Fruit fly (Drosophila melanogaster) whole organism, embryonic: ENCODE data around the gene eys.

Experiments
- Atf6 ChIP-seq: fragments of 200-800 bp; sonication (Bioruptor generic); IDR thresholded peaks from 2 replicates; pipeline ENCODE4 v1.3.6; 2022; ENCODE audit warnings: missing biosample characterization, missing genetic modification characterization
- CG10959 ChIP-seq: fragments of 200-800 bp; sonication (Bioruptor generic); IDR thresholded peaks from 2 replicates; pipeline ENCODE4 v1.3.6; 2022; ENCODE audit warnings: missing biosample characterization, missing genetic modification characterization
- CG11504 ChIP-seq: fragments of 200-800 bp; sonication (Bioruptor generic); optimal IDR thresholded peaks from 3 replicates; lab custom pipeline; 2019; ENCODE audit warnings: missing biosample characterization, mild to moderate bottlenecking, missing genetic modification characterization, moderate library complexity
- CG12071 ChIP-seq: fragments of 200-800 bp; sonication (Bioruptor generic); optimal IDR thresholded peaks from 3 replicates; lab custom pipeline; 2018; ENCODE audit warnings: missing biosample characterization, mild to moderate bottlenecking, missing genetic modification characterization
- CG13424 ChIP-seq: fragments of 200-800 bp; sonication (Bioruptor generic); optimal IDR thresholded peaks from 2 replicates; lab custom pipeline; 2019; ENCODE audit warnings: missing biosample characterization, mild to moderate bottlenecking, missing genetic modification characterization, moderate library complexity
- CG15011 ChIP-seq: fragments of 200-800 bp; sonication (Bioruptor generic); optimal IDR thresholded peaks from 3 replicates; lab custom pipeline; 2018; ENCODE audit warnings: missing biosample characterization, mild to moderate bottlenecking, missing genetic modification characterization
- CG15073 ChIP-seq: fragments of 200-800 bp; sonication (Bioruptor generic); optimal IDR thresholded peaks from 2 replicates; lab custom pipeline; 2016; ENCODE audit warnings: missing biosample characterization, missing genetic modification characterization
- CG15269 ChIP-seq: fragments of 200-800 bp; sonication (Bioruptor generic); optimal IDR thresholded peaks from 2 replicates; lab custom pipeline; 2018; ENCODE audit warnings: missing biosample characterization, mild to moderate bottlenecking, missing genetic modification characterization, moderate library complexity
- CG15514 ChIP-seq: fragments of 200-800 bp; sonication (Bioruptor generic); optimal IDR thresholded peaks from 3 replicates; lab custom pipeline; 2017; ENCODE audit warnings: missing biosample characterization, missing genetic modification characterization, mild to moderate bottlenecking, moderate library complexity, missing genetic modification reagents
- CG16863 ChIP-seq: fragments of 200-800 bp; sonication (Bioruptor generic); optimal IDR thresholded peaks from 3 replicates; lab custom pipeline; 2016; ENCODE audit warnings: missing biosample characterization, missing genetic modification characterization
- CG18011 ChIP-seq: fragments of 200-800 bp; sonication (Bioruptor generic); optimal IDR thresholded peaks from 2 replicates; lab custom pipeline; 2017; ENCODE audit warnings: missing biosample characterization, missing genetic modification characterization, mild to moderate bottlenecking, moderate library complexity, missing genotype
- CG18599 ChIP-seq: fragments of 200-800 bp; sonication (Bioruptor generic); optimal IDR thresholded peaks from 3 replicates; lab custom pipeline; 2017; ENCODE audit warnings: missing biosample characterization, missing genetic modification characterization, mild to moderate bottlenecking, moderate library complexity, missing genetic modification reagents
- CG18619 ChIP-seq: fragments of 200-800 bp; sonication (Bioruptor generic); optimal IDR thresholded peaks from 3 replicates; lab custom pipeline; 2017; ENCODE audit warnings: missing biosample characterization, mild to moderate bottlenecking, missing genetic modification characterization
- CG31365 ChIP-seq: fragments of 200-800 bp; sonication (Bioruptor generic); optimal IDR thresholded peaks from 2 replicates; lab custom pipeline; 2018; ENCODE audit warnings: missing biosample characterization, mild to moderate bottlenecking, missing genetic modification characterization
- CG3407 ChIP-seq: fragments of 200-800 bp; sonication (Bioruptor generic); optimal IDR thresholded peaks from 2 replicates; lab custom pipeline; 2018; ENCODE audit warnings: missing biosample characterization, mild to moderate bottlenecking, missing genetic modification characterization
- CG34376 ChIP-seq: fragments of 200-800 bp; sonication (Bioruptor generic); optimal IDR thresholded peaks from 2 replicates; lab custom pipeline; 2018; ENCODE audit warnings: missing biosample characterization, mild to moderate bottlenecking, missing genetic modification characterization
- CG6272 ChIP-seq: fragments of 200-800 bp; sonication (Bioruptor generic); IDR thresholded peaks from 2 replicates; pipeline ENCODE4 v1.3.6; 2022; ENCODE audit warnings: missing biosample characterization, missing genetic modification characterization
- CG7786 ChIP-seq: fragments of 200-800 bp; sonication (Bioruptor generic); optimal IDR thresholded peaks from 2 replicates; lab custom pipeline; 2016; ENCODE audit warnings: missing biosample characterization, missing genetic modification characterization
- CG8290 ChIP-seq, 3 experiments: fragments of 200-800 bp; sonication (Bioruptor generic); optimal IDR thresholded peaks; 2 replicates each; lab custom pipeline; 2016 to 2019; ENCODE audit warnings: missing biosample characterization in 3 of 3, missing genetic modification characterization in 3 of 3, mild to moderate bottlenecking in 2 of 3, moderate library complexity in 1 of 3
- CG8924 ChIP-seq: fragments of 200-800 bp; optimal IDR thresholded peaks from 3 replicates; lab custom pipeline; 2019; ENCODE audit warnings: missing biosample characterization, mild to moderate bottlenecking, missing genetic modification characterization, moderate library complexity
- CG8944 ChIP-seq: fragments of 200-800 bp; sonication (Bioruptor generic); optimal IDR thresholded peaks from 3 replicates; lab custom pipeline; 2016; ENCODE audit warnings: missing biosample characterization, missing genetic modification characterization
- CG9932 ChIP-seq: fragments of 200-800 bp; sonication (Bioruptor generic); IDR thresholded peaks from 2 replicates; pipeline ENCODE4 v1.3.6; 2022; ENCODE audit warnings: missing biosample characterization, missing genetic modification characterization
- CHES-1-like ChIP-seq: fragments of 200-800 bp; sonication (Bioruptor generic); optimal IDR thresholded peaks from 2 replicates; lab custom pipeline; 2016; ENCODE audit warnings: missing biosample characterization, missing genetic modification characterization
- Doc3 ChIP-seq: fragments of 200-800 bp; sonication (Bioruptor generic); IDR thresholded peaks from 3 replicates; pipeline ENCODE4 v1.3.6; 2022; ENCODE audit warnings: missing biosample characterization, missing genetic modification characterization; ENCODE audit not compliant: partially characterized antibody
- E2f2 ChIP-seq: fragments of 200-800 bp; sonication (Bioruptor generic); IDR thresholded peaks from 2 replicates; pipeline ENCODE4 v1.3.6; 2022; ENCODE audit warnings: missing biosample characterization, missing genetic modification characterization
- HHEX ChIP-seq: fragments of 200-800 bp; sonication (Bioruptor generic); optimal IDR thresholded peaks from 3 replicates; lab custom pipeline; 2017; ENCODE audit warnings: missing biosample characterization, mild to moderate bottlenecking, missing genetic modification characterization, missing genetic modification reagents
- Hey ChIP-seq: fragments of 200-800 bp; sonication (Bioruptor generic); optimal IDR thresholded peaks from 3 replicates; lab custom pipeline; 2018; ENCODE audit warnings: missing biosample characterization, mild to moderate bottlenecking, missing genetic modification characterization
- HmgZ ChIP-seq: fragments of 200-800 bp; sonication (Bioruptor generic); optimal IDR thresholded peaks from 2 replicates; lab custom pipeline; 2018; ENCODE audit warnings: missing biosample characterization, mild to moderate bottlenecking, missing genetic modification characterization
- Hr39 ChIP-seq: fragments of >200 bp; optimal IDR thresholded peaks from 2 replicates; lab custom pipeline; 2017
- Hr51 ChIP-seq, 2 experiments: fragments of 200-800 bp; sonication (Bioruptor generic); optimal IDR thresholded peaks; 2 replicates in 1 of 2; 3 replicates in 1 of 2; lab custom pipeline; 2016 to 2018; ENCODE audit warnings: missing biosample characterization in 2 of 2, missing genetic modification characterization in 2 of 2, mild to moderate bottlenecking in 1 of 2, moderate library complexity in 1 of 2
- MBD-R2 ChIP-seq: fragments of 200-800 bp; sonication (Bioruptor generic); IDR thresholded peaks from 2 replicates; pipeline ENCODE4 v1.3.6; 2022; ENCODE audit warnings: missing biosample characterization, missing genetic modification characterization
- Max ChIP-seq: fragments of 200-800 bp; sonication (Bioruptor generic); optimal IDR thresholded peaks from 2 replicates; lab custom pipeline; 2016; ENCODE audit warnings: missing biosample characterization, mild to moderate bottlenecking, missing genetic modification characterization
- Med ChIP-seq: fragments of 200-800 bp; sonication (Bioruptor generic); peaks from one replicate; lab custom pipeline; 2016; ENCODE audit warnings: missing biosample characterization, missing genetic modification characterization, mild to moderate bottlenecking, inconsistent platforms, moderate library complexity
- Optix ChIP-seq: fragments of 200-800 bp; sonication (Bioruptor generic); IDR thresholded peaks from 3 replicates; pipeline ENCODE4 v1.3.6; 2022; ENCODE audit warnings: missing biosample characterization, missing genetic modification characterization
- Spps ChIP-seq: fragments of 200-800 bp; sonication (Bioruptor generic); optimal IDR thresholded peaks from 2 replicates; lab custom pipeline; 2018; ENCODE audit warnings: missing biosample characterization, mild to moderate bottlenecking, missing genetic modification characterization
- ab ChIP-seq: fragments of 200-800 bp; sonication (Bioruptor generic); optimal IDR thresholded peaks from 2 replicates; lab custom pipeline; 2016; ENCODE audit warnings: missing biosample characterization, missing genetic modification characterization
- al ChIP-seq: fragments of 200-800 bp; sonication (Bioruptor generic); IDR thresholded peaks from 2 replicates; pipeline ENCODE4 v1.3.6; 2022; ENCODE audit warnings: missing biosample characterization, missing genetic modification characterization
- amos ChIP-seq: fragments of 200-800 bp; sonication (Bioruptor generic); IDR thresholded peaks from 2 replicates; pipeline ENCODE4 v1.3.6; 2022; ENCODE audit warnings: missing biosample characterization, missing genetic modification characterization; ENCODE audit not compliant: partially characterized antibody
- ap ChIP-seq: fragments of 200-800 bp; sonication (Bioruptor generic); IDR thresholded peaks from 2 replicates; pipeline ENCODE4 v1.3.6; 2022; ENCODE audit warnings: missing biosample characterization, missing genetic modification characterization
- dmrt11E ChIP-seq: fragments of 200-800 bp; sonication (Bioruptor generic); optimal IDR thresholded peaks from 3 replicates; lab custom pipeline; 2018; ENCODE audit warnings: missing biosample characterization, mild to moderate bottlenecking, missing genetic modification characterization, moderate library complexity
- fru ChIP-seq: fragments of >200 bp; optimal IDR thresholded peaks from 2 replicates; lab custom pipeline; 2017
- ken ChIP-seq: fragments of 200-800 bp; sonication (Bioruptor generic); IDR thresholded peaks from 3 replicates; pipeline ENCODE4 v1.3.6; 2022; ENCODE audit warnings: missing biosample characterization, missing genetic modification characterization
- kni ChIP-seq: fragments of 200-800 bp; sonication (Bioruptor generic); optimal IDR thresholded peaks from 3 replicates; lab custom pipeline; 2017; ENCODE audit warnings: mild to moderate bottlenecking, missing biosample characterization, missing genetic modification reagents, missing genetic modification characterization
- lmd ChIP-seq: fragments of 200-800 bp; sonication (Bioruptor generic); IDR thresholded peaks from 2 replicates; pipeline ENCODE4 v1.3.6; 2022; ENCODE audit warnings: missing biosample characterization, missing genetic modification characterization
- lov ChIP-seq, 2 experiments: fragments of 200-800 bp in 1 of 2; fragments of >200 bp in 1 of 2; sonication (Bioruptor generic) in 1 of 2; IDR thresholded peaks in 1 of 2; optimal IDR thresholded peaks in 1 of 2; 2 replicates in 1 of 2; 3 replicates in 1 of 2; pipeline versions ENCODE4 v1.3.6 to Lab custom; 2017 to 2022; ENCODE audit warnings: missing biosample characterization in 1 of 2, missing genetic modification characterization in 1 of 2
- ranshi ChIP-seq: fragments of 200-800 bp; sonication (Bioruptor generic); IDR thresholded peaks from 2 replicates; pipeline ENCODE4 v1.3.6; 2022; ENCODE audit warnings: missing biosample characterization, missing genetic modification characterization
- wdn ChIP-seq: fragments of 200-800 bp; sonication (Bioruptor generic); IDR thresholded peaks from 2 replicates; pipeline ENCODE4 v1.3.6; 2022; ENCODE audit warnings: missing biosample characterization, missing genetic modification characterization

eys gene

dm6 chr2L:2373818-2374746, 62.6 kb downstream of the eys start, which contains the start of the genes CG3609 and CG15390 (continued):
- TF ChIP-seq Med (GFP tag; lab: Kevin White, UChicago) (peak; percentile 99), lov (optimal IDR thresholded peaks at IDR 0.05; lab: Kevin White, UChicago) (no peak), lov (GFP tag; IDR thresholded peaks at IDR 0.05; lab: Robert Waterston, UW) (peak; percentile 30; the same call in 2 of the 3 replicates), dmrt11E (tag; lab: Kevin White, UChicago) (peak; percentile 15), CG18011 (GFP tag; lab: Kevin White, UChicago) (peak; percentile 70), CG11504 (peak; percentile 69), fru (lab: Kevin White, UChicago) (no peak), CG16863 (GFP tag; lab: Kevin White, UChicago) (peak; percentile 84), CG6272 (GFP tag; lab: Robert Waterston, UW) (peak; percentile 84), Atf6 (GFP tag; lab: Robert Waterston, UW) (peak; percentile 80), CG15514 (GFP tag; lab: Kevin White, UChicago) (peak; percentile 80), amos (GFP tag; lab: Robert Waterston, UW) (peak; percentile 40; the same call in 1 of the 2 replicates), CG18619 (GFP tag; lab: Kevin White, UChicago) (peak; percentile 69), E2f2 (GFP tag; lab: Robert Waterston, UW) (peak; percentile 58), CG8290 (GFP tag; optimal IDR thresholded peaks at IDR 0.05; lab: Kevin White, UChicago) (peak; percentile 78), CG8290 (tag; optimal IDR thresholded peaks at IDR 0.05; lab: Kevin White, UChicago) (peak; percentile 8 to 99), CG8944 (GFP tag; lab: Kevin White, UChicago) (peak; percentile 85), Max (GFP tag; lab: Kevin White, UChicago) (peak; percentile 72), ap (GFP tag; lab: Robert Waterston, UW) (peak; percentile 30; the same call in 1 of the 2 replicates), Optix (GFP tag; lab: Robert Waterston, UW) (peak; percentile 64; the same call in 2 of the 3 replicates), CG3407 (GFP tag; lab: Kevin White, UChicago) (peak; percentile 41), Hey (peak; percentile 57), CG15073 (GFP tag; lab: Kevin White, UChicago) (no peak), Hr51 (GFP tag; optimal IDR thresholded peaks at IDR 0.05; lab: Kevin White, UChicago) (peak; percentile 81 to 92), Spps (tag; lab: Kevin White, UChicago) (no peak), CG12071 (GFP tag; lab: Kevin White, UChicago) (peak; percentile 77), Hr39 (lab: Kevin White, UChicago) (no peak), kni (GFP tag; lab: Kevin White, UChicago) (peak; percentile 41), HmgZ (tag; lab: Kevin White, UChicago) (peak; percentile 87), CG34376 (GFP tag; lab: Kevin White, UChicago) (peak; percentile 88), ken (peak; percentile 88), CG10959 (GFP tag; lab: Robert Waterston, UW) (peak; percentile 67; the same call in 1 of the 2 replicates), lmd (GFP tag; lab: Robert Waterston, UW) (peak; percentile 73), HHEX (GFP tag; lab: Kevin White, UChicago) (peak; percentile 62), ranshi (GFP tag; lab: Robert Waterston, UW) (peak; percentile 82), CG8924 (tag; lab: Kevin White, UChicago) (peak; percentile 86), CG15269 (peak; percentile 77), CHES-1-like (GFP tag; lab: Kevin White, UChicago) (peak; percentile 94), CG13424 (tag; lab: Kevin White, UChicago) (peak; percentile 72), CG7786 (peak; percentile 90), CG18599 (peak; percentile 88), wdn (peak; percentile 69), CG9932 (GFP tag; lab: Robert Waterston, UW) (peak; percentile 97), MBD-R2 (GFP tag; lab: Robert Waterston, UW) (peak; percentile 97), CG31365 (tag; lab: Kevin White, UChicago) (peak; percentile 69), ab (GFP tag; lab: Kevin White, UChicago) (peak; percentile 80), al (GFP tag; lab: Robert Waterston, UW) (peak; percentile 82), CG15011 (GFP tag; lab: Kevin White, UChicago) (no peak), Doc3 (GFP tag; lab: Robert Waterston, UW) (no peak)
